Worm (Caenorhabditis elegans) whole organism, early embryonic: ENCODE data around the gene C26H9A.3.

ENCODE experiments used
- B0310.2 ChIP-seq: sonication (generic microtip); optimal IDR thresholded peaks from 2 replicates; lab custom pipeline; 2016; ENCODE audit warnings: mild to moderate bottlenecking, missing genetic modification characterization, missing compliant biosample characterization
- F13C5.2 ChIP-seq: sonication (generic microtip); optimal IDR thresholded peaks from 2 replicates; lab custom pipeline; 2017; ENCODE audit warnings: mild to moderate bottlenecking, missing genetic modification characterization, inconsistent platforms, missing compliant biosample characterization
- aly-1 ChIP-seq: sonication (generic microtip); optimal IDR thresholded peaks from 2 replicates; lab custom pipeline; 2016; ENCODE audit warnings: missing genetic modification characterization, missing compliant biosample characterization
- ama-1 ChIP-seq: fragments of 150-350 bp; optimal IDR thresholded peaks from 2 replicates; lab custom pipeline; 2014
- ceh-13 ChIP-seq: fragments of 200-800 bp; sonication (Bioruptor generic); optimal IDR thresholded peaks from 2 replicates; lab custom pipeline; 2018; ENCODE audit warnings: mild to moderate bottlenecking, missing genetic modification characterization, missing compliant biosample characterization
- ceh-36 ChIP-seq: sonication (generic microtip); optimal IDR thresholded peaks from 2 replicates; lab custom pipeline; 2016; ENCODE audit warnings: missing genetic modification characterization, inconsistent platforms, missing compliant biosample characterization
- ets-7 ChIP-seq: sonication (generic microtip); optimal IDR thresholded peaks from 2 replicates; lab custom pipeline; 2016; ENCODE audit warnings: missing genotype, missing genetic modification characterization, missing compliant biosample characterization
- flt-1 ChIP-seq: fragments of 200-800 bp; sonication (Bioruptor generic); IDR thresholded peaks from 2 replicates; pipeline ENCODE4 v1.3.6; 2022; ENCODE audit warnings: missing genetic modification characterization, missing compliant biosample characterization
- hmbx-1 ChIP-seq: sonication (generic microtip); optimal IDR thresholded peaks from 2 replicates; lab custom pipeline; 2016; ENCODE audit warnings: mild to moderate bottlenecking, missing genetic modification characterization, missing compliant biosample characterization
- hmg-4 ChIP-seq: fragments of 200-800 bp; sonication (Bioruptor generic); optimal IDR thresholded peaks from 2 replicates; lab custom pipeline; 2018; ENCODE audit warnings: mild to moderate bottlenecking, missing genetic modification characterization, missing compliant biosample characterization
- hnd-1 ChIP-seq: sonication (generic microtip); optimal IDR thresholded peaks from 2 replicates; lab custom pipeline; 2016; ENCODE audit warnings: missing genetic modification characterization, missing compliant biosample characterization
- pes-1 ChIP-seq: fragments of 200-800 bp; sonication (Bioruptor generic); IDR thresholded peaks from 2 replicates; pipeline ENCODE4 v1.3.6; 2022; ENCODE audit warnings: missing genetic modification reagents, missing genetic modification characterization, missing compliant biosample characterization
- scrt-1 ChIP-seq: fragments of 200-800 bp; sonication (Bioruptor generic); IDR thresholded peaks from 2 replicates; pipeline ENCODE4 v1.3.6; 2022; ENCODE audit warnings: missing genetic modification characterization, missing compliant biosample characterization
- sea-1 ChIP-seq: fragments of 200-800 bp; sonication (Bioruptor generic); conservative IDR thresholded peaks from 2 replicates; pipeline ENCODE4 v1.3.6; 2022; ENCODE audit warnings: missing genetic modification characterization, missing compliant biosample characterization
- tbx-11 ChIP-seq: fragments of 200-800 bp; sonication (Bioruptor generic); IDR thresholded peaks from 2 replicates; pipeline ENCODE4 v1.3.6; 2022; ENCODE audit warnings: missing genetic modification characterization, missing compliant biosample characterization
- tbx-37 ChIP-seq: fragments of 200-800 bp; sonication (Bioruptor generic); conservative IDR thresholded peaks from 2 replicates; pipeline ENCODE4 v1.3.6; 2022; ENCODE audit warnings: missing genetic modification reagents, missing genetic modification characterization, missing compliant biosample characterization
- tra-4 ChIP-seq: sonication (generic microtip); optimal IDR thresholded peaks from 2 replicates; lab custom pipeline; 2017; ENCODE audit warnings: missing genetic modification characterization, missing compliant biosample characterization

Gene C26H9A.3

DNA sequence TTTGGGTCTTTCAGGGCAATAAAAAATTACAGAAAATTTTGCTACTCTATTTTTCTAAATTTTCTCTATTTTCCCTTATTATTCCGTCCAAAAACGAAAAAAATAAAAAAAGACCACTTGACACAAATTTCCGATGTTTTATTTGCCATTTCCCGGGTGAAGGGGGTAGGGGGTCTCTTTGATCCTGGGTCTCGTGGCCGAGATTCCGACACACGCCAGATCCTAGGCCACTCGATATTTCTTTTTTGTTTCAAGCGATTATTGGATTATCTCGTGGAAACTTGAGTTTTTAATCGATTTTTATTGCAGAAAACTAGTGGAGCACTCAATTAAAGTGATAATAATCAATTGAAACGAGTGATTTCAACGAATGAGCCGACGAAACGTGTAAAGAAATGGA is 13.9 kb upstream of the C26H9A.3 start, which contains the start of the genes wdfy-3 and C26H9A.4:
wdfy-3 (plus strand) TSS at position 308 of the 400 bp plus-strand sequence.
C26H9A.4 (plus strand) TSS at position 317 of the 400 bp plus-strand sequence.
- TF ChIP-seq sea-1 (no peak; the same call in 1 of the 2 replicates), ceh-13 (GFP tag; lab: Kevin White, UChicago) (no peak), hnd-1 (tag; lab: Kevin White, UChicago) (no peak), hmbx-1 (tag; lab: Kevin White, UChicago) (no peak), tbx-37 (GFP tag; lab: Robert Waterston, UW) (no peak), pes-1 (peak; percentile 24; the same call in 1 of the 2 replicates)

ce11 chrIV:12651570-12651969 is 12.4 kb upstream of the C26H9A.3 start:
- TF ChIP-seq tbx-37 (GFP tag; lab: Robert Waterston, UW) (no peak), ceh-36 (tag; lab: Kevin White, UChicago) (no peak), tbx-11 (GFP tag; lab: Robert Waterston, UW) (no peak), F13C5.2 (no peak), hmbx-1 (tag; lab: Kevin White, UChicago) (no peak), flt-1 (no peak), tra-4 (tag; lab: Kevin White, UChicago) (no peak), aly-1 (no peak), scrt-1 (GFP tag; lab: Robert Waterston, UW) (no peak), B0310.2 (tag; lab: Kevin White, UChicago) (no peak), pes-1 (no peak), hmg-4 (GFP tag; lab: Kevin White, UChicago) (no peak), ama-1 (lab: Kevin White, UChicago) (no peak), ceh-13 (GFP tag; lab: Kevin White, UChicago) (no peak), sea-1 (no peak), ets-7 (tag; lab: Kevin White, UChicago) (no peak), hnd-1 (tag; lab: Kevin White, UChicago) (no peak)

- TF ChIP-seq B0310.2 (tag; lab: Kevin White, UChicago) (no peak), hmbx-1 (tag; lab: Kevin White, UChicago) (no peak), tbx-11 (GFP tag; lab: Robert Waterston, UW) (no peak), F13C5.2 (no peak), ceh-13 (GFP tag; lab: Kevin White, UChicago) (no peak), hmg-4 (GFP tag; lab: Kevin White, UChicago) (no peak), flt-1 (no peak), sea-1 (no peak), aly-1 (no peak), tbx-37 (GFP tag; lab: Robert Waterston, UW) (no peak), ets-7 (tag; lab: Kevin White, UChicago) (no peak), hnd-1 (tag; lab: Kevin White, UChicago) (no peak), tra-4 (tag; lab: Kevin White, UChicago) (no peak), ceh-36 (tag; lab: Kevin White, UChicago) (no peak), pes-1 (no peak), ama-1 (lab: Kevin White, UChicago) (no peak), scrt-1 (GFP tag; lab: Robert Waterston, UW) (no peak)
Observed at ce11 chrIV:12650597-12650996, 11.4 kb upstream of the C26H9A.3 start.

DNA sequence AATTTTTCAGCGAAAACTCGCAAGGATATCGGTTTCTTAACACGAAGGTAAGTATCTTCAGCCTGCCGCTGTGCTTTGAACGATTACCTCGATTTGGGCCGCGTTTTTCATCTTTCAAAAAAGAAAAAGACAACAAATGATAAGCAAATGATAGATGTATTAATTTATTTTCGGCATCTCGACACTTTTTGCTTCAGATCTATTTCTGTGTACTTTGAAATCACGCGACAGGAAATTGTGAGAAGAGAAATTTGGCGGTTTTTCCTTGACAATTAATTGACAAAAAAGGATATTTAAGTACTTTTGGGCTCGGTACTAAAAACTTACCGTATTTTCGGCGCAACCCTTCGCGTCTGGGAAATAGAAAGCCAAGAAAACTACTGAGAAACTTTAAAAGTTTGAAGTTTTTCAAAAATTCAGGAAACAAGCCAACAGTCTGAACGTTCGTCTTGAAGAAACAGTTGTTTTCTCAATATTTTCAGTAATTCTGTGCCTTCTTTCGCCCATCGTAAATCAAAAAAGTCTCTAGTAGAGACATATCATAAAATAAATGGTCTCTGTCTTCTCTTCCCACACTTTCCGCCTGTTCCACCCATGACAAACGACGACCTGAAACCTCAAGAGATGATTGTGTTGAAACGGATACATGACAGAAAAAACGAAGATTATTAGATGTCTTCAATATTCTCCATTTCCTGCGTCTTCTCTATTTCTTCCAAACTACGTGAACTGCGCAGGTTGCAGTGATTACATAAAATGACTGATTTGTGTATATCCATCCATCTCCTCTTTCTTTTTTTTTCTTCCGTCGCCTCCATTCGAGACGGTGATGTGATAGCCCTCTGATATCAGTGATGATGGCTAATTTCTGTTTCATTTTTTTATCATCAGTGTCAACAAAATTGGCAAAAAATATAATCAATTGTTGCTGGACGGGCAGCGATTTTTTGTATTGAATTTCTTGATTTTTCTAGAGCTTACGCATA is 2.0 kb upstream of the C26H9A.3 start:
- TF ChIP-seq sea-1 (no peak), ceh-13 (GFP tag; lab: Kevin White, UChicago) (no peak), flt-1 (no peak), ets-7 (tag; lab: Kevin White, UChicago) (no peak), pes-1 (no peak), tbx-37 (GFP tag; lab: Robert Waterston, UW) (no peak), ama-1 (lab: Kevin White, UChicago) (no peak), aly-1 (no peak), B0310.2 (tag; lab: Kevin White, UChicago) (no peak), hmbx-1 (tag; lab: Kevin White, UChicago) (no peak), tbx-11 (GFP tag; lab: Robert Waterston, UW) (no peak), scrt-1 (GFP tag; lab: Robert Waterston, UW) (no peak), hnd-1 (tag; lab: Kevin White, UChicago) (no peak)

DNA sequence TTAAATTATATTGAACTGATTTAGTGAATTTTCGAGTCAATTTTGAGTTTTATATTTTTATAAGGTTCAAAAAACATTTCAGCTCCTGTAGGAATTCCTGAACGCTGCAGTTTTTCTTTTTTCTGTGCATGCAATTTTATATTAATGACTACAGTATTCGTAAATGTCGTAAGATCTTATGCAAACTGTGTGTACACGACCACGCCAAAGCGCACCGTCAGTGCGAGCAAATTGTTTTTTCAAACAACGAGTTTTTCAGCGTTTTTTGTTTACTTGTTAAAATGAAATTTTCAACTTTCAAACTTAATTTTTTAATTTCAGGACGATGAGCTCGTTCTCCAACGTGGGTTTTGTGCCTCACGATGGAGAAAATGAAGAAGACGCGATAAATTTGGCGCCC is 926 bp upstream of the C26H9A.3 start, which contains the start of gene vha-7:
vha-7 (plus strand) TSS at position 326 of the 400 bp plus-strand sequence.
- TF ChIP-seq hmg-4 (GFP tag; lab: Kevin White, UChicago) (no peak), pes-1 (no peak), tra-4 (tag; lab: Kevin White, UChicago) (no peak), aly-1 (no peak)

DNA sequence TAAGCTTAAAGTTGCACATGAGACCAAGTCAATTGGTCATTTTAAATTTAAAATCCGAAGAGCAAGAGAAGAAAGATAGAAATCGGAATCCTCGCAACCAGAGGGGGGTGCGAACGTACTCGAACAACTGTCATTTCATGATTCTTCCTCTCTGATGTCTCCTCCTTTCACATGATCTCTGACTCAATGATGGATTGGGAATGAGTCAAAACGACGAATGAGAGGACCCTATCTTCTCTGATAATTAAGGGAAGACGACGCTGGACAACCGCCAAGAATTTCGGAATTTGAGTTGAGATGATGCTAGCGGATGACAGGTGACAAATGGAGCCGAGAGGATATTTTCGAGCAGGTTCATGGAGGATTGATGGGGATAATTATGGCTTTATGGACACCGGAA is 1.9 kb downstream of the C26H9A.3 start:
- no peak for TF ChIP-seq B0310.2 (tag; lab: Kevin White, UChicago)
- TF ChIP-seq F13C5.2: no peak
- TF ChIP-seq sea-1: no peak
- no peak for TF ChIP-seq tbx-37 (GFP tag; lab: Robert Waterston, UW)
- TF ChIP-seq hnd-1 (tag; lab: Kevin White, UChicago): no peak
- no peak for TF ChIP-seq flt-1
- TF ChIP-seq hmg-4 (GFP tag; lab: Kevin White, UChicago): no peak
- no peak for TF ChIP-seq aly-1
- no peak for TF ChIP-seq ama-1 (lab: Kevin White, UChicago)
- TF ChIP-seq pes-1: no peak
- no peak for TF ChIP-seq ceh-36 (tag; lab: Kevin White, UChicago)
- no peak for TF ChIP-seq tbx-11 (GFP tag; lab: Robert Waterston, UW)
- no peak for TF ChIP-seq ets-7 (tag; lab: Kevin White, UChicago)
- TF ChIP-seq hmbx-1 (tag; lab: Kevin White, UChicago): no peak
- TF ChIP-seq ceh-13 (GFP tag; lab: Kevin White, UChicago): no peak

ce11 chrIV:12633825-12634224 is 5.4 kb downstream of the C26H9A.3 start:
- no peak for TF ChIP-seq ceh-13 (GFP tag; lab: Kevin White, UChicago)
- no peak for TF ChIP-seq B0310.2 (tag; lab: Kevin White, UChicago)
- no peak for TF ChIP-seq aly-1
- TF ChIP-seq tra-4 (tag; lab: Kevin White, UChicago): no peak
- no peak for TF ChIP-seq ets-7 (tag; lab: Kevin White, UChicago)
- no peak for TF ChIP-seq hnd-1 (tag; lab: Kevin White, UChicago)
- no peak for TF ChIP-seq F13C5.2
- TF ChIP-seq pes-1: no peak
